Fruit fly (Drosophila melanogaster) whole organism: ENCODE data around the gene CG7377.

Experiments
- CG8478 ChIP-seq: fragments of >200 bp; optimal IDR thresholded peaks from 2 replicates; lab custom pipeline; 2018; ENCODE audit warnings: inconsistent platforms
- Dll ChIP-seq: fragments of >200 bp; optimal IDR thresholded peaks from 2 replicates; lab custom pipeline; 2017
- EcR ChIP-seq, 2 experiments: fragments of >200 bp; optimal IDR thresholded peaks; 2 replicates each; lab custom pipeline; 2017; ENCODE audit warnings: missing biosample characterization in 2 of 2, missing genetic modification characterization in 2 of 2, missing genetic modification reagents in 2 of 2
- pan ChIP-seq: fragments of >200 bp; optimal IDR thresholded peaks from 2 replicates; lab custom pipeline; 2017
- psq ChIP-seq: fragments of >200 bp; optimal IDR thresholded peaks from 2 replicates; lab custom pipeline; 2017
- usp ChIP-seq: fragments of >200 bp; optimal IDR thresholded peaks from 2 replicates; lab custom pipeline; 2017; ENCODE audit warnings: missing biosample characterization, missing genetic modification characterization, mixed read lengths

Gene CG7377

dm6 chr3L:11578211-11578673, 11.3 kb upstream of the CG7377 start, which contains the start of gene CG33270:
TSS of gene CG33270 (minus strand) at chr3L:11578623.
- no peak for TF ChIP-seq usp
- no peak for TF ChIP-seq pan
- TF ChIP-seq CG8478 (lab: Kevin White, UChicago): no peak
- TF ChIP-seq psq (lab: Kevin White, UChicago): no peak
- TF ChIP-seq EcR (GFP tag; optimal IDR thresholded peaks at IDR 0.05; lab: Kevin White, UChicago): no peak
- TF ChIP-seq Dll (lab: Kevin White, UChicago): no peak

DNA sequence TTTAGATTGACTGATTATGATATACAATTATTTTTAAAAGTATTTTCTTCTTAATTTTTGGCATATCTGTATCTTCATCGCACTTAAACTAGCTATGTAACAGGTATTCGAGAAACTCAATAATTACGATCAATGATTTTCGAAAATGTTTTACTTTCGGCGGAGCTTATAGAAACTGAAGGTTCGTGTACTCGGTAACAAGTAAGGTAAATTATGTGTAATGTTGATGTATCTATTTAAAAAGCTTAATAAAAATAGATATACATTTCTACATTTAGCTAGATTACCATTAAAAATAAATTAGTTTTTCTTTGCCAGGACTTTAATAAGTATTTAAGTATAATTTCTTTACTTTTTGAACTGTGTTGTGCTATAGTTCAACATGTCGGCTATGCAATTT, 10.6 kb upstream of the CG7377 start:
- TF ChIP-seq EcR (GFP tag; optimal IDR thresholded peaks at IDR 0.05; lab: Kevin White, UChicago) (no peak), psq (lab: Kevin White, UChicago) (no peak), pan (no peak), Dll (lab: Kevin White, UChicago) (no peak), CG8478 (lab: Kevin White, UChicago) (no peak), usp (no peak)

- no peak for TF ChIP-seq pan
- no peak for TF ChIP-seq psq (lab: Kevin White, UChicago)
- no peak for TF ChIP-seq CG8478 (lab: Kevin White, UChicago)
- no peak for TF ChIP-seq EcR (GFP tag; optimal IDR thresholded peaks at IDR 0.05; lab: Kevin White, UChicago)
- TF ChIP-seq Dll (lab: Kevin White, UChicago): no peak
- no peak for TF ChIP-seq usp
Measured at dm6 chr3L:11579919-11580318, 9.6 kb upstream of the CG7377 start, which contains the start of gene CG43390. TSS of gene CG43390 (minus strand) at chr3L:11579950.

- TF ChIP-seq psq (lab: Kevin White, UChicago): no peak
- TF ChIP-seq CG8478 (lab: Kevin White, UChicago): no peak
- no peak for TF ChIP-seq EcR (GFP tag; optimal IDR thresholded peaks at IDR 0.05; lab: Kevin White, UChicago)
- no peak for TF ChIP-seq pan
- no peak for TF ChIP-seq Dll (lab: Kevin White, UChicago)
- no peak for TF ChIP-seq usp
Measured at dm6 chr3L:11580919-11581318, 8.6 kb upstream of the CG7377 start, which contains the start of gene CG43391. TSS of gene CG43391 (minus strand) at chr3L:11581019.

- TF ChIP-seq CG8478 (lab: Kevin White, UChicago) (no peak), usp (no peak), Dll (lab: Kevin White, UChicago) (no peak), EcR (GFP tag; optimal IDR thresholded peaks at IDR 0.05; lab: Kevin White, UChicago) (no peak), psq (lab: Kevin White, UChicago) (no peak), pan (no peak)
Measured at dm6 chr3L:11582097-11582496, 7.4 kb upstream of the CG7377 start, which contains the start of gene CG33269. TSS of gene CG33269 (minus strand) at chr3L:11582197.

dm6 chr3L:11583964-11584363, 5.5 kb upstream of the CG7377 start, which contains the start of gene CG32086:
TSS of gene CG32086 (minus strand) at chr3L:11584064.
- TF ChIP-seq CG8478 (lab: Kevin White, UChicago): no peak
- no peak for TF ChIP-seq psq (lab: Kevin White, UChicago)
- no peak for TF ChIP-seq pan
- no peak for TF ChIP-seq Dll (lab: Kevin White, UChicago)
- no peak for TF ChIP-seq EcR (GFP tag; optimal IDR thresholded peaks at IDR 0.05; lab: Kevin White, UChicago)
- TF ChIP-seq usp: no peak

- TF ChIP-seq Dll (lab: Kevin White, UChicago): peak; percentile 70
- TF ChIP-seq EcR (GFP tag; optimal IDR thresholded peaks at IDR 0.05; lab: Kevin White, UChicago): no peak
Measured at dm6 chr3L:11586794-11587462, 2.6 kb upstream of the CG7377 start.

DNA sequence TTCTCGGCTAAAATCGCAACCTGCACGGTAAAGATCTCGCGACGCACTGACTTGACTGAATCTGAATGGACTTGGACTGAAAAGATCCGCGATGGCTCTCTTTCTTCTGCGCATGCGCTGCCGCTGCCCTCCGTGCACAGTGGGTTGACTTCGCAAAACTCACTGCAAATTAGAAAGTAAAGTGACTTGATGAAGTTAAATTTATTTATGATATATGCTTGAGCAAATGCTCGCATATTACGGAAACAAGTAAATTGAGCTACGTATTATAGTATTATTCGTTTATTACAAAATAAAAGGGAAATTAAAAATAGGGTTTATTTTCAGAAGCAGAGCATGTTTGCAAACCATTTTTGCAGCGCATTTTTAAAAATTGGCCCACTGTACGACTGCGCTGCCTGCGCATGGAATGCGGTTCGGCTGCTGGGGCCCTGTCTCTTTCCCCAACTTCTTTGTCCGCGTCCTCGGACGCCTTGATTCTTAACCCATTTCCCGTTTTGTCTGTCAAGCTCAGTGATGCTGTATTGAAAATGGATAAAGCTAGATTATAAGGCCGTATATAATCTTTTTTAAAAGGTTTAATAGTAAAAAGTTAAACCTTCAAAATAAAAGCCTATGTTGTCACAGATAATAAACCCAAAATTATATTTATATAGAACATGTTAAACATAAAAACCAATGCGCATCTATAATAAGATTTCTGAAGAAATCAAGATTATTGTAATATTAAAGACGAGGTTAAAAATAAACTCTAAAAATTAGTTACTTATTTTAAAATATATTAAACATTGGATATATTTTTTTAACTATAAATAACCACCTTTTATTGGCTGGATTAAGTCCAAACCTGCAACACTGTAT, 1.5 kb upstream of the CG7377 start, which contains the start of gene rt:
rt (minus strand) TSS at position 51 of the 861 bp plus-strand sequence.
- TF ChIP-seq pan (no peak), Dll (lab: Kevin White, UChicago) (no peak), psq (lab: Kevin White, UChicago) (no peak), usp (no peak), CG8478 (lab: Kevin White, UChicago) (no peak), EcR (GFP tag; optimal IDR thresholded peaks at IDR 0.05; lab: Kevin White, UChicago) (no peak)

DNA sequence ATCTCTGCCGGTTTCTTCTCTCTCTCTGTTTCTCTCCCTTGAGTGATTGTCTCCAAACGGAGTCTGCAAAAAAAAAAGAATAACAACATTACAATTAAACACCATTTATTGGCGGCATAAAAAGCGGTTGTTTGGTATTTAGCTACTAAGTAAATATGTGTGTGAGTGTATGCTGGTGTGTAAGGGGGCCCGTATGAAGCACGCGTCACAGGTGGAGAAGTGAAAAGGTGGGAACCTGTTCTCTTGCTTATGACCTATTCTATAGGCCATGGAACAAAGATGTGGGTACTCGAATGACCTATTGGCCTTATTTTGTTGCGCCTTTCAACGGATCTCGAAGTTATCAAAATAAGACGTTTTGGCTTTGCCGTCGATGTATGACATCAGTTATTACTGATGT, 901 bp upstream of the CG7377 start:
- TF ChIP-seq usp (no peak), pan (no peak), psq (lab: Kevin White, UChicago) (no peak), EcR (GFP tag; optimal IDR thresholded peaks at IDR 0.05; lab: Kevin White, UChicago) (no peak), Dll (lab: Kevin White, UChicago) (no peak), CG8478 (lab: Kevin White, UChicago) (no peak)

dm6 chr3L:11591131-11591530, 1.6 kb downstream of the CG7377 start, which contains the start of gene CG33268:
TSS of gene CG33268 (minus strand) at chr3L:11591231.
- TF ChIP-seq Dll (lab: Kevin White, UChicago) (no peak), EcR (GFP tag; optimal IDR thresholded peaks at IDR 0.05; lab: Kevin White, UChicago) (no peak), psq (lab: Kevin White, UChicago) (no peak), usp (no peak), CG8478 (lab: Kevin White, UChicago) (no peak), pan (no peak)

DNA sequence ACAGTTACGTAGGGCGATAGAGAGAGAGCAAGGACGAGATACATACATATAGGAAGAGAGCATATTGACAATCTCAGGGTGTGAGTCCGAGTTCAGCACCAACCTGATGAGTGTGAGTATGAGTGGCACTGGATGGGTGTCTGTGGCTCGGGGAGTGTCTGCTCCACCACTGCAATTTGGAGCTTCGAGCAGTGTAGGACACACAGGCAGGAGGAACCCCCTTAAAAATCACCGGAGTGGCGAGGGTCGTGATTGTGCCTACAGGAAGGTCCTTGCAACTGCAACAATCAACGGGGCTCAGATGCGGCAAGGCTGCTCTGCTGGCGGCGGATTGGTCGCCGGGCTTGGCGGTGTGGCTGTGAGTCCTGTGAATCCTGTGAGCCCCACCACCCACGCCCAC, 2.3 kb downstream of the CG7377 start:
- TF ChIP-seq usp (no peak), EcR (GFP tag; optimal IDR thresholded peaks at IDR 0.05; lab: Kevin White, UChicago) (no peak), pan (no peak), Dll (lab: Kevin White, UChicago) (no peak), CG8478 (lab: Kevin White, UChicago) (no peak), psq (lab: Kevin White, UChicago) (no peak)
